Worm (Caenorhabditis elegans): ENCODE results near the gene C55A6.3.

The C55A6.3 gene

DNA sequence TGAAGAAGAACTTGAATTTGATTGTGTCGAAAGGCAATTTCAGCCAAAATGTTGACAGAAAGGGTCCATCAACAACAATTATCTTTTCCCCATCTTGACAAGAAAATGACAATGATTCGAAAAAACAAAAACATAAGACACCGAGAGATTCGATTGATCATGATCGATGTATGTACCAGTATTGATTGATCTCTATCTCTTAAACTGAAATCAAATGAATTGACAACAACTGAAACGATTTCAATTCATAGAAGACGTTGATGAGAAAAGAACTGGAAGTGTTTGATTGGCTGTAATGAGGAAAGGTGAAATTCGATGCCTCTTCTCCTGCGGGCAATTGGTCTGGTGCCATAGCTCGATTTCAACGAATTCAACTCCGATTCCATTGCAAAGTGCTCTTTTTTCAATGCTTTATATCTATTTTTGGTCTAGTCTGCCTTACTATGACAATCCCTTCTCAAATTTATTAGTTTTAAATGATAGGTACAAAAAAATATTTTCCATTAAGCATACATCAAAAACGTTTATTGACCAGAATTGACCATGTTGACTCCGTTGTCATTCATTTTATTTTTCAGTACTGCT lies 20.1 kb upstream of the C55A6.3 start (continued):
- no peak for TF ChIP-seq tbx-9 (tag; optimal IDR thresholded peaks at IDR 0.05; ENCODE audit: borderline replicate concordance)
- TF ChIP-seq akir-1 (GFP tag; optimal IDR thresholded peaks at IDR 0.05): no peak
- no peak for TF ChIP-seq egrh-3 (GFP tag; IDR thresholded peaks at IDR 0.05)
- TF ChIP-seq F39B2.1 (GFP tag; IDR thresholded peaks at IDR 0.05): no peak
- no peak for TF ChIP-seq madf-6 (GFP tag; IDR thresholded peaks at IDR 0.05)
- TF ChIP-seq sdz-38 (tag; optimal IDR thresholded peaks at IDR 0.05): no peak
- no peak for TF ChIP-seq D2030.7 (GFP tag; IDR thresholded peaks at IDR 0.05)
- TF ChIP-seq hmg-20 (GFP tag; IDR thresholded peaks at IDR 0.05): no peak
- no peak for TF ChIP-seq rpc-1 (optimal IDR thresholded peaks at IDR 0.05)
- TF ChIP-seq rpc-1 (tag; optimal IDR thresholded peaks at IDR 0.05): no peak
- TF ChIP-seq ztf-25 (GFP tag; IDR thresholded peaks at IDR 0.05): no peak
- TF ChIP-seq F37B4.10 (GFP tag; IDR thresholded peaks at IDR 0.05): no peak
- no peak for TF ChIP-seq nfya-2 (GFP tag; IDR thresholded peaks at IDR 0.05)

DNA sequence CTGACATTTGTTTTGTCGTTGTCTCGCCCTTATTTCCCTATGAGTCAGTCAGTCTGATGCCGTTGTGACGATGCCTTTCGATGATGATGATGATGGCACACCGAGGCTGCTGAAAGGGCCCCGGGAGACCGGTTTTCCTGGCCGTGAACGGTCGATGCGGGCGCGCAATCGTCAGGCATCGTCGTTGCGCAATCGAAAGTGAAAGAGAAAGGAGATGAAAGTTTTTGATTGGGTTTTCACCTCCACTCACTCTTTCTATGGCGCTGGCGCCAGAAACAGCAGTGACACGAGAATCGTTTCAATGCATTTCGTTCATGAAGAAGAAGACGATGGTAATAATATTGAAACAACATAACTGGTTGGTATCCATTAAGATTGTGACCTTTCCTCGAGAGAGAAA lies 19.6 kb upstream of the C55A6.3 start:
- no peak for TF ChIP-seq sea-2 (GFP tag; IDR thresholded peaks at IDR 0.05)
- no peak for TF ChIP-seq let-607 (tag; optimal IDR thresholded peaks at IDR 0.05)
- peak; percentile 74 for TF ChIP-seq akir-1 (GFP tag; optimal IDR thresholded peaks at IDR 0.05)
- 0 out of 2 replicates have a peak, but pooled peaks have one; percentile 37 for TF ChIP-seq C06A6.2 (GFP tag; conservative IDR thresholded peaks at IDR 0.05)
- no peak for TF ChIP-seq nhr-80 (tag; optimal IDR thresholded peaks at IDR 0.05)
- no peak for TF ChIP-seq ceh-100 (GFP tag; IDR thresholded peaks at IDR 0.05)
- no peak for TF ChIP-seq nhr-90 (tag; optimal IDR thresholded peaks at IDR 0.05)
- 0 out of 2 replicates have a peak, but pooled peaks have one; percentile 17 for TF ChIP-seq lin-26 (GFP tag; IDR thresholded peaks at IDR 0.05)
- peak; percentile 27 for TF ChIP-seq ceh-27 (GFP tag; optimal IDR thresholded peaks at IDR 0.05)
- no peak for TF ChIP-seq F37B4.10 (GFP tag; IDR thresholded peaks at IDR 0.05)
- TF ChIP-seq F33H1.4 (GFP tag; IDR thresholded peaks at IDR 0.05): no peak
- TF ChIP-seq B0336.3 (GFP tag; IDR thresholded peaks at IDR 0.05): no peak
- no peak for TF ChIP-seq F10E7.11 (tag; optimal IDR thresholded peaks at IDR 0.05)
- TF ChIP-seq ztf-3 (GFP tag; optimal IDR thresholded peaks at IDR 0.05): no peak
- no peak for TF ChIP-seq aptf-3 (GFP tag; IDR thresholded peaks at IDR 0.05)
- 0 out of 2 replicates have a peak, but pooled peaks have one; percentile 33 for TF ChIP-seq ceh-58 (GFP tag; IDR thresholded peaks at IDR 0.05)
- 0 out of 2 replicates have a peak, but pooled peaks have one; percentile 75 for TF ChIP-seq nhr-120 (GFP tag; IDR thresholded peaks at IDR 0.05)
- peak; percentile 49; the same call in 1 of the 2 replicates for TF ChIP-seq pbrm-1 (GFP tag; IDR thresholded peaks at IDR 0.05)
- TF ChIP-seq ztf-26 (tag; optimal IDR thresholded peaks at IDR 0.05): no peak
- no peak for TF ChIP-seq egl-44 (GFP tag; IDR thresholded peaks at IDR 0.05)
- TF ChIP-seq Y53G8AR.9 (GFP tag; conservative IDR thresholded peaks at IDR 0.05): 0 out of 2 replicates have a peak, but pooled peaks have one; percentile 19
- TF ChIP-seq zfh-2 (GFP tag; conservative IDR thresholded peaks at IDR 0.05): peak; percentile 82
- TF ChIP-seq cebp-1 (GFP tag; IDR thresholded peaks at IDR 0.05): no peak
- peak; percentile 16 for TF ChIP-seq cebp-1 (tag; optimal IDR thresholded peaks at IDR 0.05)
- TF ChIP-seq ceh-91 (GFP tag; IDR thresholded peaks at IDR 0.05): 0 out of 2 replicates have a peak, but pooled peaks have one; percentile 23
- no peak for TF ChIP-seq snpc-3.4 (tag; optimal IDR thresholded peaks at IDR 0.05)
- no peak for TF ChIP-seq F49E8.2 (tag; optimal IDR thresholded peaks at IDR 0.05; ENCODE audit: insufficient read depth)

- TF ChIP-seq rcor-1 (GFP tag; IDR thresholded peaks at IDR 0.05): no peak
- TF ChIP-seq him-1 (tag; optimal IDR thresholded peaks at IDR 0.05): no peak
- TF ChIP-seq F49E8.2 (tag; optimal IDR thresholded peaks at IDR 0.05; ENCODE audit: insufficient read depth): no peak
- 0 out of 2 replicates have a peak, but pooled peaks have one; percentile 7 for TF ChIP-seq C06A6.2 (GFP tag; conservative IDR thresholded peaks at IDR 0.05)
- no peak for TF ChIP-seq madf-8 (GFP tag; conservative IDR thresholded peaks at IDR 0.05)
- TF ChIP-seq F55B11.4 (tag; optimal IDR thresholded peaks at IDR 0.05; ENCODE audit: borderline replicate concordance, insufficient read depth): no peak
- no peak for TF ChIP-seq nhr-179 (tag; optimal IDR thresholded peaks at IDR 0.05)
- TF ChIP-seq ztf-26 (tag; optimal IDR thresholded peaks at IDR 0.05): no peak
- no peak for TF ChIP-seq dox-1 (GFP tag; IDR thresholded peaks at IDR 0.05)
- TF ChIP-seq ztf-22 (GFP tag; optimal IDR thresholded peaks at IDR 0.05): no peak
- no peak for TF ChIP-seq B0019.2 (GFP tag; conservative IDR thresholded peaks at IDR 0.05)
- TF ChIP-seq gei-17 (GFP tag; optimal IDR thresholded peaks at IDR 0.05): no peak
- TF ChIP-seq nhr-120 (GFP tag; IDR thresholded peaks at IDR 0.05): no peak
Observed at ce11 chrV:11532535-11532853, 19.2 kb upstream of the C55A6.3 start.
